Worm (Caenorhabditis elegans) whole organism, young adult: ENCODE results near the gene tig-3.

Experiments used
- ama-1 ChIP-seq, 3 experiments: fragments of 150-350 bp in 1 of 3; sonication (generic microtip) in 2 of 3; optimal IDR thresholded peaks; 2 replicates each; lab custom pipeline; 2014 to 2018; ENCODE audit warnings: missing biosample characterization in 2 of 3, missing genetic modification characterization in 2 of 3, missing genetic modification reagents in 2 of 3
- attf-6 ChIP-seq: fragments of 200-800 bp; sonication (Bioruptor generic); IDR thresholded peaks from 2 replicates; pipeline ENCODE4 v1.3.6; 2022; ENCODE audit warnings: missing genetic modification reagents, missing genetic modification characterization, missing compliant biosample characterization
- fkh-3 ChIP-seq: sonication (generic microtip); optimal IDR thresholded peaks from 2 replicates; lab custom pipeline; 2016; ENCODE audit warnings: mild to moderate bottlenecking, missing genetic modification characterization, missing compliant biosample characterization
- lin-54 ChIP-seq: fragments of 200-800 bp; sonication (Bioruptor generic); optimal IDR thresholded peaks from 2 replicates; lab custom pipeline; 2018; ENCODE audit warnings: mild to moderate bottlenecking, missing genetic modification characterization, missing compliant biosample characterization
- pha-4 ChIP-seq: fragments of 150-350 bp; sonication (generic microtip); optimal IDR thresholded peaks from 2 replicates; lab custom pipeline; 2014; ENCODE audit warnings: missing biosample characterization, missing genetic modification reagents, missing genetic modification characterization
- rpc-1 ChIP-seq, 2 experiments: fragments of 150-350 bp in 1 of 2; sonication (generic microtip) in 1 of 2; optimal IDR thresholded peaks; 2 replicates each; lab custom pipeline; 2014 to 2018; ENCODE audit warnings: missing biosample characterization in 1 of 2, missing genetic modification characterization in 1 of 2, missing genetic modification reagents in 1 of 2, missing genotype in 1 of 2
- snpc-4 ChIP-seq, 5 experiments: fragments of 150-350 bp in 1 of 5; sonication (generic microtip) in 4 of 5; optimal IDR thresholded peaks; 2 replicates each; lab custom pipeline; 2014 to 2018; ENCODE audit warnings: missing genetic modification characterization in 5 of 5, missing biosample characterization in 3 of 5, antibody characterized with exemption in 2 of 5, mild to moderate bottlenecking in 2 of 5, missing compliant biosample characterization in 2 of 5, missing genotype in 2 of 5, moderate library complexity in 2 of 5, missing genetic modification reagents in 1 of 5
- ztf-18 ChIP-seq: sonication (generic microtip); optimal IDR thresholded peaks from 2 replicates; lab custom pipeline; 2016; ENCODE audit warnings: missing genotype, mild to moderate bottlenecking, missing genetic modification characterization, missing compliant biosample characterization

DNA sequence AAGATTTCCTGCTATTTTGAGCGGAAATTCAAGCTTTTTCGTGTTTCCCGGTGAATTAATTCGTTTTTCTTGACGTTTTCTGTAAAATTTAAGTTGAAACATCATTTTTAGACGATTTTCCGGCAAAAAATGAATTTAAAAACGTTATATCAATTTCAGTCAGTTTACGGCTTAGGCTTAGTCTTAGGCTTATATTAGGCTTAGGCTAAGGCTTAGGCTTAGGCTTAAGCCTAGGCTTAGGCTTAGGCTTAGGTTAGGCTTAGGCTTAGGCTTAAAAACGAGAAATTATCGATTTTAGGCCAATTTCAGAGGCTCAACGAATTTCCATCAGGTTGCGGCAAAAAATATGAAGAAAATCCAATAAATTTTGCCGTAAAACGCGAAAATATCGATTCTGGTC is 42.7 kb downstream of the tig-3 start:
- TF ChIP-seq snpc-4 (GFP tag; optimal IDR thresholded peaks at IDR 0.05; lab: Kevin White, UChicago) = no peak
- TF ChIP-seq snpc-4 (tag; optimal IDR thresholded peaks at IDR 0.05; lab: Kevin White, UChicago) = no peak
- TF ChIP-seq ztf-18 (tag; lab: Kevin White, UChicago) = no peak
- TF ChIP-seq rpc-1 (optimal IDR thresholded peaks at IDR 0.05; lab: Kevin White, UChicago) = no peak
- TF ChIP-seq rpc-1 (tag; optimal IDR thresholded peaks at IDR 0.05; lab: Kevin White, UChicago) = no peak
- TF ChIP-seq lin-54 (GFP tag; lab: Kevin White, UChicago) = no peak
- no peak for TF ChIP-seq pha-4
- no peak for TF ChIP-seq fkh-3 (tag; lab: Kevin White, UChicago)
- no peak for TF ChIP-seq attf-6 (GFP tag; lab: Robert Waterston, UW)
- TF ChIP-seq ama-1 (optimal IDR thresholded peaks at IDR 0.05; lab: Kevin White, UChicago) = no peak
- no peak for TF ChIP-seq ama-1 (GFP tag; optimal IDR thresholded peaks at IDR 0.05; lab: Kevin White, UChicago)
